Fruit fly (Drosophila melanogaster) whole organism, embryonic: ENCODE results near the gene Ucp4A.

Source experiments
- Bdp1 ChIP-seq: fragments of 200-800 bp; sonication (Bioruptor generic); optimal IDR thresholded peaks from 3 replicates; lab custom pipeline; 2016; ENCODE audit warnings: missing biosample characterization, missing genetic modification characterization
- Bgb ChIP-seq: fragments of 200-800 bp; sonication (Bioruptor generic); IDR thresholded peaks from 2 replicates; pipeline ENCODE4 v1.3.6; 2022; ENCODE audit warnings: missing biosample characterization, missing genetic modification characterization; ENCODE audit not compliant: partially characterized antibody
- BtbVII ChIP-seq: fragments of 200-800 bp; sonication (Bioruptor generic); optimal IDR thresholded peaks from 3 replicates; lab custom pipeline; 2017; ENCODE audit warnings: missing biosample characterization, mild to moderate bottlenecking, missing genetic modification characterization
- C15 ChIP-seq: fragments of 200-800 bp; sonication (Bioruptor generic); IDR thresholded peaks from 3 replicates; pipeline ENCODE4 v1.3.6; 2022; ENCODE audit warnings: missing biosample characterization, missing genetic modification characterization
- CG11093 ChIP-seq: fragments of 200-800 bp; sonication (Bioruptor generic); IDR thresholded peaks from 3 replicates; pipeline ENCODE4 v1.3.6; 2022; ENCODE audit warnings: missing biosample characterization, missing genetic modification characterization
- CG11456 ChIP-seq: fragments of 200-800 bp; sonication (Bioruptor generic); IDR thresholded peaks from 3 replicates; pipeline ENCODE4 v1.3.6; 2022; ENCODE audit warnings: missing biosample characterization, missing genetic modification characterization
- CG12942 ChIP-seq: fragments of 200-800 bp; sonication (Bioruptor generic); optimal IDR thresholded peaks from 3 replicates; lab custom pipeline; 2016; ENCODE audit warnings: missing biosample characterization, missing genetic modification characterization
- CG16863 ChIP-seq: fragments of 200-800 bp; sonication (Bioruptor generic); optimal IDR thresholded peaks from 3 replicates; lab custom pipeline; 2016; ENCODE audit warnings: missing biosample characterization, missing genetic modification characterization
- CG17359 ChIP-seq: fragments of 200-800 bp; sonication (Bioruptor generic); optimal IDR thresholded peaks from 3 replicates; lab custom pipeline; 2018; ENCODE audit warnings: missing biosample characterization, mild to moderate bottlenecking, missing genetic modification characterization, moderate library complexity
- CG17361 ChIP-seq: fragments of 200-800 bp; sonication (Bioruptor generic); IDR thresholded peaks from 3 replicates; pipeline ENCODE4 v1.3.6; 2022; ENCODE audit warnings: missing biosample characterization, missing genetic modification characterization
- CG17802 ChIP-seq: fragments of 200-800 bp; sonication (Bioruptor generic); optimal IDR thresholded peaks from 2 replicates; lab custom pipeline; 2018; ENCODE audit warnings: missing biosample characterization, mild to moderate bottlenecking, missing genetic modification characterization, moderate library complexity
- CG2875 ChIP-seq: fragments of 200-800 bp; sonication (Bioruptor generic); optimal IDR thresholded peaks from 2 replicates; lab custom pipeline; 2017; ENCODE audit warnings: missing biosample characterization, mild to moderate bottlenecking, missing genetic modification characterization, missing genetic modification reagents
- CG31388 ChIP-seq: fragments of 200-800 bp; sonication (Bioruptor generic); optimal IDR thresholded peaks from 2 replicates; lab custom pipeline; 2016; ENCODE audit warnings: missing biosample characterization, missing genetic modification characterization
- CG4328 ChIP-seq: fragments of 200-800 bp; sonication (Bioruptor generic); optimal IDR thresholded peaks from 3 replicates; lab custom pipeline; 2017; ENCODE audit warnings: missing biosample characterization, missing genetic modification reagents, missing genetic modification characterization
- CG6683 ChIP-seq: fragments of 200-800 bp; sonication (Bioruptor generic); optimal IDR thresholded peaks from 2 replicates; lab custom pipeline; 2017; ENCODE audit warnings: missing biosample characterization, mild to moderate bottlenecking, missing genetic modification characterization, missing genetic modification reagents
- CG7839 ChIP-seq: fragments of 200-800 bp; sonication (Bioruptor generic); optimal IDR thresholded peaks from 3 replicates; lab custom pipeline; 2018; ENCODE audit warnings: missing biosample characterization, mild to moderate bottlenecking, missing genetic modification characterization, moderate library complexity
- CG8478 ChIP-seq: fragments of >200 bp; optimal IDR thresholded peaks from 2 replicates; lab custom pipeline; 2018
- CG9609 ChIP-seq: fragments of 200-800 bp; sonication (Bioruptor generic); optimal IDR thresholded peaks from 3 replicates; lab custom pipeline; 2016; ENCODE audit warnings: missing biosample characterization, missing genetic modification characterization
- D19B ChIP-seq: fragments of 200-800 bp; sonication (Bioruptor generic); optimal IDR thresholded peaks from 2 replicates; lab custom pipeline; 2017; ENCODE audit warnings: missing biosample characterization, mild to moderate bottlenecking, missing genetic modification characterization
- Doc3 ChIP-seq: fragments of 200-800 bp; sonication (Bioruptor generic); IDR thresholded peaks from 3 replicates; pipeline ENCODE4 v1.3.6; 2022; ENCODE audit warnings: missing biosample characterization, missing genetic modification characterization; ENCODE audit not compliant: partially characterized antibody
- E2f1 ChIP-seq: fragments of 200-800 bp; sonication (Bioruptor generic); IDR thresholded peaks from 2 replicates; pipeline ENCODE4 v1.3.6; 2022; ENCODE audit warnings: missing biosample characterization, missing genetic modification characterization
- ERR ChIP-seq: fragments of 200-800 bp; sonication (Bioruptor generic); optimal IDR thresholded peaks from 2 replicates; lab custom pipeline; 2016; ENCODE audit warnings: missing biosample characterization, missing genetic modification characterization
- Fer2 ChIP-seq: fragments of 200-800 bp; sonication (Bioruptor generic); optimal IDR thresholded peaks from 2 replicates; lab custom pipeline; 2018; ENCODE audit warnings: missing biosample characterization, mild to moderate bottlenecking, missing genetic modification characterization, moderate library complexity
- Gug ChIP-seq: fragments of 200-800 bp; sonication (Bioruptor generic); IDR thresholded peaks from 4 replicates; pipeline ENCODE4 v1.3.6; 2022; ENCODE audit warnings: missing biosample characterization, missing genetic modification characterization
- HmgZ ChIP-seq: fragments of 200-800 bp; sonication (Bioruptor generic); optimal IDR thresholded peaks from 2 replicates; lab custom pipeline; 2018; ENCODE audit warnings: missing biosample characterization, mild to moderate bottlenecking, missing genetic modification characterization
- Hr51 ChIP-seq, 2 experiments: fragments of 200-800 bp; sonication (Bioruptor generic); optimal IDR thresholded peaks; 2 replicates in 1 of 2; 3 replicates in 1 of 2; lab custom pipeline; 2016 to 2018; ENCODE audit warnings: missing biosample characterization in 2 of 2, missing genetic modification characterization in 2 of 2, mild to moderate bottlenecking in 1 of 2, moderate library complexity in 1 of 2
- Lim3 ChIP-seq: fragments of 200-800 bp; sonication (Bioruptor generic); IDR thresholded peaks from 2 replicates; pipeline ENCODE4 v1.3.6; 2022; ENCODE audit warnings: missing biosample characterization, missing genetic modification characterization
- MTF-1 ChIP-seq: fragments of 200-800 bp; sonication (Bioruptor generic); optimal IDR thresholded peaks from 2 replicates; lab custom pipeline; 2018; ENCODE audit warnings: missing biosample characterization, mild to moderate bottlenecking, missing genetic modification characterization, borderline replicate concordance
- Myb ChIP-seq: fragments of 200-800 bp; sonication (Bioruptor generic); optimal IDR thresholded peaks from 2 replicates; lab custom pipeline; 2016; ENCODE audit warnings: missing biosample characterization, missing genetic modification characterization
- Oaz ChIP-seq: fragments of 200-800 bp; sonication (Bioruptor generic); IDR thresholded peaks from 2 replicates; pipeline ENCODE4 v1.3.6; 2022; ENCODE audit warnings: missing biosample characterization, missing genetic modification characterization
- Opbp ChIP-seq: fragments of 200-800 bp; sonication (Bioruptor generic); IDR thresholded peaks from 3 replicates; pipeline ENCODE4 v1.3.6; 2022; ENCODE audit warnings: missing biosample characterization, missing genetic modification characterization; ENCODE audit not compliant: partially characterized antibody
- Six4 ChIP-seq: fragments of 200-800 bp; sonication (Bioruptor generic); optimal IDR thresholded peaks from 2 replicates; lab custom pipeline; 2016; ENCODE audit warnings: missing biosample characterization, missing genetic modification characterization
- ac ChIP-seq: fragments of 200-800 bp; sonication (Bioruptor generic); optimal IDR thresholded peaks from 3 replicates; lab custom pipeline; 2017; ENCODE audit warnings: missing biosample characterization, mild to moderate bottlenecking, missing genetic modification characterization
- az2 ChIP-seq: fragments of 200-800 bp; sonication (Bioruptor generic); optimal IDR thresholded peaks from 3 replicates; lab custom pipeline; 2016; ENCODE audit warnings: missing biosample characterization, missing genetic modification characterization
- bigmax ChIP-seq: fragments of 200-800 bp; sonication (Bioruptor generic); optimal IDR thresholded peaks from 2 replicates; lab custom pipeline; 2018; ENCODE audit warnings: missing biosample characterization, mild to moderate bottlenecking, missing genetic modification characterization
- dimm ChIP-seq: fragments of 200-800 bp; sonication (Bioruptor generic); IDR thresholded peaks from 2 replicates; pipeline ENCODE4 v1.3.6; 2022; ENCODE audit warnings: missing biosample characterization, missing genetic modification characterization
- disco-r ChIP-seq: fragments of 200-800 bp; sonication (Bioruptor generic); optimal IDR thresholded peaks from 2 replicates; lab custom pipeline; 2016; ENCODE audit warnings: missing biosample characterization, missing genetic modification characterization
- dpn ChIP-seq, 2 experiments: fragments of 200-800 bp; sonication (Bioruptor generic); optimal IDR thresholded peaks; 3 replicates each; lab custom pipeline; 2016; ENCODE audit warnings: missing biosample characterization in 2 of 2, missing genetic modification characterization in 2 of 2
- en ChIP-seq: fragments of 200-800 bp; sonication (Bioruptor generic); optimal IDR thresholded peaks from 2 replicates; lab custom pipeline; 2016; ENCODE audit warnings: missing biosample characterization, missing genetic modification characterization
- gsb ChIP-seq: fragments of 200-800 bp; sonication (Bioruptor generic); IDR thresholded peaks from 2 replicates; pipeline ENCODE4 v1.3.6; 2022; ENCODE audit warnings: missing biosample characterization, missing genetic modification characterization
- oc ChIP-seq: fragments of 200-800 bp; sonication (Bioruptor generic); optimal IDR thresholded peaks from 2 replicates; lab custom pipeline; 2018; ENCODE audit warnings: missing biosample characterization, mild to moderate bottlenecking, missing genetic modification characterization, moderate library complexity
- p53 ChIP-seq: fragments of 200-800 bp; sonication (Bioruptor generic); optimal IDR thresholded peaks from 2 replicates; lab custom pipeline; 2016; ENCODE audit warnings: missing biosample characterization, missing genetic modification characterization
- phol ChIP-seq: fragments of 200-800 bp; sonication (Bioruptor generic); optimal IDR thresholded peaks from 3 replicates; lab custom pipeline; 2018; ENCODE audit warnings: missing biosample characterization, mild to moderate bottlenecking, missing genetic modification characterization, moderate library complexity
- pita ChIP-seq: fragments of 200-800 bp; sonication (Bioruptor generic); optimal IDR thresholded peaks from 2 replicates; lab custom pipeline; 2017; ENCODE audit warnings: missing biosample characterization, mild to moderate bottlenecking, missing genetic modification characterization
- scrt ChIP-seq: fragments of 200-800 bp; sonication (Bioruptor generic); optimal IDR thresholded peaks from 2 replicates; lab custom pipeline; 2018; ENCODE audit warnings: missing biosample characterization, mild to moderate bottlenecking, missing genetic modification characterization, moderate library complexity
- tap ChIP-seq: fragments of 200-800 bp; optimal IDR thresholded peaks from 3 replicates; lab custom pipeline; 2019; ENCODE audit warnings: missing biosample characterization, mild to moderate bottlenecking, missing genetic modification characterization, moderate library complexity
- tna ChIP-seq: fragments of 200-800 bp; sonication (Bioruptor generic); IDR thresholded peaks from 2 replicates; pipeline ENCODE4 v1.3.6; 2022; ENCODE audit warnings: missing biosample characterization, missing genetic modification characterization; ENCODE audit not compliant: partially characterized antibody
- wor ChIP-seq: fragments of 200-800 bp; sonication (Bioruptor generic); IDR thresholded peaks from 2 replicates; pipeline ENCODE4 v1.3.6; 2022; ENCODE audit warnings: missing biosample characterization, missing genetic modification characterization
- zen ChIP-seq: fragments of 200-800 bp; sonication (Bioruptor generic); optimal IDR thresholded peaks from 3 replicates; lab custom pipeline; 2018; ENCODE audit warnings: missing biosample characterization, mild to moderate bottlenecking, missing genetic modification characterization, moderate library complexity

Ucp4A gene

dm6 chrX:17826807-17827703 is 17.7 kb upstream of the Ucp4A start, which contains the start of gene Socs16D (continued):
- TF ChIP-seq CG31388 (GFP tag; lab: Kevin White, UChicago) (no peak), Fer2 (tag; lab: Kevin White, UChicago) (no peak), HmgZ (tag; lab: Kevin White, UChicago) (peak; percentile 72), Opbp (GFP tag; lab: Robert Waterston, UW) (peak; percentile 99), CG6683 (GFP tag; lab: Kevin White, UChicago) (no peak), wor (no peak), zen (tag; lab: Kevin White, UChicago) (peak; percentile 62), CG11456 (peak; percentile 59; the same call in 1 of the 3 replicates), CG17802 (tag; lab: Kevin White, UChicago) (peak; percentile 29), CG17361 (no peak), Bdp1 (GFP tag; lab: Kevin White, UChicago) (no peak), pita (peak; percentile 13), p53 (no peak), Doc3 (GFP tag; lab: Robert Waterston, UW) (peak; percentile 93), CG16863 (no peak), Myb (GFP tag; lab: Kevin White, UChicago) (peak; percentile 99), Six4 (GFP tag; lab: Kevin White, UChicago) (no peak), tap (tag; lab: Kevin White, UChicago) (peak; percentile 7), Hr51 (GFP tag; optimal IDR thresholded peaks at IDR 0.05; lab: Kevin White, UChicago) (peak in 1 of 2 experiments; percentile 56), Gug (peak; percentile 70; the same call in 2 of the 4 replicates), ERR (GFP tag; lab: Kevin White, UChicago) (peak; percentile 53), MTF-1 (GFP tag; lab: Kevin White, UChicago) (peak; percentile 31), CG11093 (GFP tag; lab: Robert Waterston, UW) (no peak), CG2875 (no peak), BtbVII (peak; percentile 13), Oaz (GFP tag; lab: Robert Waterston, UW) (peak; percentile 24; the same call in 1 of the 2 replicates), en (GFP tag; lab: Kevin White, UChicago) (no peak), CG8478 (lab: Kevin White, UChicago) (peak; percentile 97), CG4328 (GFP tag; lab: Kevin White, UChicago) (peak; percentile 24), CG12942 (GFP tag; lab: Kevin White, UChicago) (peak; percentile 8), dimm (no peak), ac (GFP tag; lab: Kevin White, UChicago) (no peak), gsb (GFP tag; lab: Robert Waterston, UW) (no peak), disco-r (GFP tag; lab: Kevin White, UChicago) (no peak), Bgb (GFP tag; lab: Robert Waterston, UW) (peak; percentile 99), oc (tag; lab: Kevin White, UChicago) (peak; percentile 53), bigmax (GFP tag; lab: Kevin White, UChicago) (peak; percentile 45), dpn (GFP tag; optimal IDR thresholded peaks at IDR 0.05; lab: Kevin White, UChicago) (peak; percentile 57 to 59), D19B (GFP tag; lab: Kevin White, UChicago) (no peak), az2 (GFP tag; lab: Kevin White, UChicago) (no peak), CG17359 (tag; lab: Kevin White, UChicago) (no peak), scrt (GFP tag; lab: Kevin White, UChicago) (peak; percentile 25), tna (GFP tag; lab: Robert Waterston, UW) (peak; percentile 94), Lim3 (GFP tag; lab: Robert Waterston, UW) (no peak), phol (tag; lab: Kevin White, UChicago) (peak; percentile 47), CG7839 (peak; percentile 6), C15 (GFP tag; lab: Robert Waterston, UW) (no peak), E2f1 (no peak), CG9609 (GFP tag; lab: Kevin White, UChicago) (peak; percentile 19)
